Worm (Caenorhabditis elegans): ENCODE measurements around the gene trx-1.

The trx-1 gene

DNA sequence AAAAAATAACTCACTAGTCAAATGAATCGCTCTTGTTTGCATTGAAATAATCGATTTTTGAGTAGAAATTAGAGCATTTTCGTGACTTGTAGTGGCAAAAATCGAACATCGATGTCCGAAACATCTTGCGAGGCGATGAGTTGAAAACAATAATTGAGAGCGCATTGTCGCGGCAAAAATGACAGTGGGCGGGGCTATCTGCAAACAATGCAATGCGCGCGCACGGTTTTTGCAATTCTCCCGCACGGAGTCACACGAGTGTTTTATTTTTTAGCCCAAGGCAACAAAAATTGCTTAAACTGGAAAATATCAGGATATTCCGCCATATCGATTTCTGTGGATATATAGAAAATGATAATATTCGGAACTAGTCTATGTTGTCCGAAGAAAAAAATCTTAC, 44.9 kb downstream of the trx-1 start, which contains the start of gene B0495.9 (continued):
- TF ChIP-seq nhr-80 (tag; optimal IDR thresholded peaks at IDR 0.05) (peak; percentile 51), lsy-27 (tag; optimal IDR thresholded peaks at IDR 0.05; ENCODE audit: borderline replicate concordance, insufficient read depth) (no peak), let-607 (tag; optimal IDR thresholded peaks at IDR 0.05) (no peak), die-1 (tag; optimal IDR thresholded peaks at IDR 0.05) (peak; percentile 40), ceh-27 (GFP tag; optimal IDR thresholded peaks at IDR 0.05) (peak; percentile 57), tbx-9 (tag; optimal IDR thresholded peaks at IDR 0.05; ENCODE audit: borderline replicate concordance) (no peak), snpc-3.4 (tag; optimal IDR thresholded peaks at IDR 0.05) (no peak), akir-1 (GFP tag; optimal IDR thresholded peaks at IDR 0.05) (no peak), athp-1 (tag; optimal IDR thresholded peaks at IDR 0.05) (no peak), hlh-12 (tag; optimal IDR thresholded peaks at IDR 0.05) (no peak), Y67H2A.10 (GFP tag; conservative IDR thresholded peaks at IDR 0.05) (no peak), madf-10 (tag; optimal IDR thresholded peaks at IDR 0.05) (no peak), F57A8.1 (GFP tag; optimal IDR thresholded peaks at IDR 0.05) (no peak), bed-1 (GFP tag; IDR thresholded peaks at IDR 0.05) (no peak), egl-44 (GFP tag; IDR thresholded peaks at IDR 0.05) (no peak), ztf-28 (GFP tag; IDR thresholded peaks at IDR 0.05) (peak; percentile 73; the same call in 1 of the 2 replicates), ztf-3 (GFP tag; optimal IDR thresholded peaks at IDR 0.05) (no peak), ztf-26 (tag; optimal IDR thresholded peaks at IDR 0.05) (no peak), pha-4 (tag; optimal IDR thresholded peaks at IDR 0.05) (no peak), snpc-4 (GFP tag; optimal IDR thresholded peaks at IDR 0.05) (peak; percentile 5), snpc-4 (tag; optimal IDR thresholded peaks at IDR 0.05) (no peak), madf-8 (GFP tag; conservative IDR thresholded peaks at IDR 0.05) (no peak), let-526 (GFP tag; IDR thresholded peaks at IDR 0.05) (no peak), nfyb-1 (GFP tag; IDR thresholded peaks at IDR 0.05) (peak; percentile 44; the same call in 1 of the 2 replicates), lin-26 (GFP tag; IDR thresholded peaks at IDR 0.05) (no peak), Y53G8AR.9 (GFP tag; conservative IDR thresholded peaks at IDR 0.05) (0 out of 2 replicates have a peak, but pooled peaks have one; percentile 55), tbp1 (GFP tag; optimal IDR thresholded peaks at IDR 0.05) (peak; percentile 36), efl-1 (GFP tag; optimal IDR thresholded peaks at IDR 0.05) (no peak), ztf-25 (GFP tag; IDR thresholded peaks at IDR 0.05) (0 out of 2 replicates have a peak, but pooled peaks have one; percentile 45), ZK185.1 (tag; optimal IDR thresholded peaks at IDR 0.05; ENCODE audit: poor library complexity, severe bottlenecking) (peak; percentile 66), ztf-22 (GFP tag; optimal IDR thresholded peaks at IDR 0.05) (no peak), egl-18 (GFP tag; IDR thresholded peaks at IDR 0.05) (no peak), hlh-26 (GFP tag; conservative IDR thresholded peaks at IDR 0.05) (no peak), him-1 (tag; optimal IDR thresholded peaks at IDR 0.05) (peak; percentile 26), ztf-18 (tag; optimal IDR thresholded peaks at IDR 0.05) (peak; percentile 49), F22D6.2 (tag; optimal IDR thresholded peaks at IDR 0.05) (no peak), F55B11.4 (tag; optimal IDR thresholded peaks at IDR 0.05; ENCODE audit: borderline replicate concordance, insufficient read depth) (no peak), Y95B8A.8 (GFP tag; IDR thresholded peaks at IDR 0.05) (no peak), lsl-1 (GFP tag; optimal IDR thresholded peaks at IDR 0.05) (peak; percentile 60), sdz-38 (tag; optimal IDR thresholded peaks at IDR 0.05) (no peak), nhr-120 (GFP tag; IDR thresholded peaks at IDR 0.05) (no peak), lag-1 (GFP tag; IDR thresholded peaks at IDR 0.05) (no peak), F39B2.1 (GFP tag; IDR thresholded peaks at IDR 0.05) (no peak), ama-1 (optimal IDR thresholded peaks at IDR 0.05) (no peak), ama-1 (GFP tag; optimal IDR thresholded peaks at IDR 0.05) (peak in 1 of 2 experiments; percentile 45), madf-3 (GFP tag; IDR thresholded peaks at IDR 0.05) (no peak), mxl-1 (tag; optimal IDR thresholded peaks at IDR 0.05) (no peak), cebp-1 (GFP tag; IDR thresholded peaks at IDR 0.05) (no peak), cebp-1 (tag; optimal IDR thresholded peaks at IDR 0.05) (peak; percentile 63)

Measured in whole organism, young adult.